Worm (Caenorhabditis elegans): ENCODE measurements around the gene T14B4.9.

ce11 chrII:6718221-6718620, 15.4 kb downstream of the T14B4.9 start, which contains the start of gene tsp-10:
- no peak for TF ChIP-seq flt-1 (GFP tag; IDR thresholded peaks at IDR 0.05)
- no peak for TF ChIP-seq klf-2 (GFP tag; conservative IDR thresholded peaks at IDR 0.05)
- TF ChIP-seq T22C8.4 (GFP tag; IDR thresholded peaks at IDR 0.05), result no peak
- TF ChIP-seq ztf-23 (GFP tag; IDR thresholded peaks at IDR 0.05), result no peak
- no peak for TF ChIP-seq cog-1 (tag; optimal IDR thresholded peaks at IDR 0.05)
- TF ChIP-seq med-1 (GFP tag; optimal IDR thresholded peaks at IDR 0.05; ENCODE audit: insufficient read depth), result no peak
- TF ChIP-seq ref-1 (GFP tag; conservative IDR thresholded peaks at IDR 0.05), result no peak
